Worm (Caenorhabditis elegans) whole organism, young adult: ENCODE results near the gene F53B2.5.

Experiments
- nfya-1 ChIP-seq: sonication (generic microtip); optimal IDR thresholded peaks from 2 replicates; lab custom pipeline; 2017; ENCODE audit warnings: antibody characterized with exemption, missing compliant biosample characterization, missing genetic modification characterization, borderline replicate concordance; ENCODE audit not compliant: insufficient read depth
- pbrm-1 ChIP-seq: fragments of 200-800 bp; sonication (Bioruptor generic); IDR thresholded peaks from 2 replicates; pipeline ENCODE4 v1.3.6; 2022; ENCODE audit warnings: missing genetic modification reagents, missing genetic modification characterization, missing compliant biosample characterization
- rcor-1 ChIP-seq: fragments of 200-800 bp; sonication (Bioruptor generic); IDR thresholded peaks from 2 replicates; pipeline ENCODE4 v1.3.6; 2022; ENCODE audit warnings: missing genetic modification reagents, missing genetic modification characterization, missing compliant biosample characterization

- TF ChIP-seq pbrm-1 (no peak), rcor-1 (no peak), nfya-1 (tag; lab: Kevin White, UChicago) (no peak)
Measured at ce11 chrIV:12542011-12542410, 11.1 kb upstream of the F53B2.5 start, which contains the start of gene ham-1.
